Worm (Caenorhabditis elegans) whole organism, midembryonic: ENCODE data around the gene cyp-33E1.

Source experiments
- T22C8.4 ChIP-seq: fragments of 200-800 bp; sonication (Bioruptor generic); IDR thresholded peaks from 2 replicates; pipeline ENCODE4 v1.3.6; 2022; ENCODE audit warnings: missing genetic modification characterization, missing compliant biosample characterization
- cog-1 ChIP-seq: sonication (generic microtip); optimal IDR thresholded peaks from 2 replicates; lab custom pipeline; 2016; ENCODE audit warnings: missing genetic modification characterization, missing compliant biosample characterization
- flt-1 ChIP-seq: fragments of 200-800 bp; sonication (Bioruptor generic); IDR thresholded peaks from 2 replicates; pipeline ENCODE4 v1.3.6; 2022; ENCODE audit warnings: missing genetic modification characterization, missing compliant biosample characterization
- klf-2 ChIP-seq: fragments of 200-800 bp; sonication (Bioruptor generic); conservative IDR thresholded peaks from 2 replicates; pipeline ENCODE4 v1.3.6; 2022; ENCODE audit warnings: missing genetic modification reagents, missing genetic modification characterization, missing compliant biosample characterization
- ref-1 ChIP-seq: fragments of 200-800 bp; sonication (Bioruptor generic); conservative IDR thresholded peaks from 2 replicates; pipeline ENCODE4 v1.3.6; 2022; ENCODE audit warnings: missing genetic modification reagents, missing genetic modification characterization, missing compliant biosample characterization
- ztf-23 ChIP-seq: fragments of 200-800 bp; sonication (Bioruptor generic); IDR thresholded peaks from 2 replicates; pipeline ENCODE4 v1.3.6; 2022; ENCODE audit warnings: missing genetic modification reagents, missing genetic modification characterization, missing compliant biosample characterization
- ztf-29 ChIP-seq: fragments of 200-800 bp; sonication (Bioruptor generic); IDR thresholded peaks from 2 replicates; pipeline ENCODE4 v1.3.6; 2022; ENCODE audit warnings: missing genetic modification reagents, missing genetic modification characterization, missing compliant biosample characterization

DNA sequence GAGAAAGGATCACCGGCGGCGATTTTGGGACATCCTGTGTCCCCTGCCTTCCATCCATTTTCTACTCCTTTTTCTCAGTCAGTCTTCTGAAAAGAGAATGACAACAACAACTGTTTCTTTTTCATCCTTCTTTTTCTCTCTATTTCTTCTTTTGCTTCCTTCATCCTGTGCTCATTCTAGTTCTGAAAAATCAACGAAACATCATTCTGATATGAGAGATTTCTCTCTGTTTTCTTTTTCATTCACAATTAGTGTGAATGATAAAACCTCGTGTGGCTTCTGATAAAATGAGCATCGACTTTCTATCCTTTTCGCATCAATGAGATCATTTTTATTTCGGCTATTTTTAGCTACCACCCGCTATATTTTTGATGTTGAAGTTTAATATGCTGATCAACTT, 43.2 kb downstream of the cyp-33E1 start:
- TF ChIP-seq klf-2 (GFP tag; lab: Robert Waterston, UW) (no peak), T22C8.4 (no peak), flt-1 (GFP tag; lab: Robert Waterston, UW) (no peak), ztf-23 (GFP tag; lab: Robert Waterston, UW) (no peak), ztf-29 (no peak), ref-1 (GFP tag; lab: Robert Waterston, UW) (no peak), cog-1 (tag; lab: Kevin White, UChicago) (no peak)
